Fruit fly (Drosophila melanogaster) S2 (cell line): Measurements from ENCODE around the gene CG43061.
"Not testable (repeated sequence)": the region's sequence is repeated elsewhere in the genome, so short reads cannot be mapped to it uniquely, and the experiment has no call there.

ENCODE experiments used
- CG8478 ChIP-seq: fragments of >200 bp; optimal IDR thresholded peaks from 2 replicates; lab custom pipeline; 2018
- CTCF ChIP-seq, 2 experiments: fragments of >200 bp; optimal IDR thresholded peaks; 2 replicates each; lab custom pipeline; 2018

Gene CG43061

dm6 chr3R:8040843-8041242, 8.6 kb upstream of the CG43061 start, which contains the start of gene CG43060:
CG43060 (plus strand) TSS chr3R:8041224.
- no peak for TF ChIP-seq CG8478 (lab: Kevin White, UChicago)
- TF ChIP-seq CTCF (optimal IDR thresholded peaks at IDR 0.05; lab: Kevin White, UChicago) = no peak

DNA sequence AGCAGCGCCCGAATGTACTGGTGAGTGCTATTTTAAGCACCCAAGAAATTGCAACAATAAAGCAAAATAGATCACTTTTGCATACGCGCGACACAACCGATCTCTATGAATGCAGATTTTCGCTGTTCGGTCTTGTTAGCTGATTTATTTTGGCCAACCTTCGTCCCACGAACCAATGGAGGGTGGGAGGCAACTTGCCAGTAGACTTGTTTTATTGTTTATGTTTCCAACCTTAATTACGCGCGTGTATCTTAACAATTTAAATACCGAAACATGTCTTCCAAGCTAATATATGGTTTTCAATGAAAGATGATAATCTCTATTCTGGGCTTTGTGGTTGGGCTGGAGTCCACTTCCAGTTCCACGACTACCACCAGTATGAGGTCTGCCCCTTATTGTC, 606 bp upstream of the CG43061 start, which contains the start of gene CG43618:
TSS of gene CG43618 (plus strand) at position 301 of the 400 bp plus-strand sequence.
- TF ChIP-seq CG8478 (lab: Kevin White, UChicago); CTCF (optimal IDR thresholded peaks at IDR 0.05; lab: Kevin White, UChicago): not testable (repeated sequence)

DNA sequence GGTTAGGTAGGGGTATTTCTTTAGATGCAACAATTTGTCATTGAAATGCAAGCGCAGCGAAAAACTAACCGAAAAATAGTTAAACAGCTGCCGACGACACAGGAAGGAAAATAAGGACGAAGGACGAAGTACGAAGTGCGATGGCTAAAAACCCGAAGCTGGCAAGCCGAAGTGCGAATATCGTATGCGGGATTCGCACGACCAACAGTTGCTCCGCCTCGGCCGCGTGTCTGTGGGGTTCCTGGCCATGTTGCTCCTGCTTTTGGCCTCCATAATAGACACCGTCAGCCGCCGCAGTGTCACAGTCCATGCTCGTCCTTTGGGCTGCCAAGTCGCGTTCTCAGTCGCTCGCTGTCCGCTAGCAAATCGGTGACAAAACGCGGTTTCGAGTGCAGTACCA, 9.5 kb downstream of the CG43061 start, which contains the start of gene mAChR-B:
TSS of gene mAChR-B (plus strand) at position 301 of the 400 bp plus-strand sequence.
- TF ChIP-seq CG8478 (lab: Kevin White, UChicago) (no peak), CTCF (optimal IDR thresholded peaks at IDR 0.05; lab: Kevin White, UChicago) (no peak)

dm6 chr3R:8072635-8073034, 23.2 kb downstream of the CG43061 start:
- TF ChIP-seq CG8478 (lab: Kevin White, UChicago) (no peak), CTCF (optimal IDR thresholded peaks at IDR 0.05; lab: Kevin White, UChicago) (no peak)

- no peak for TF ChIP-seq CTCF (optimal IDR thresholded peaks at IDR 0.05; lab: Kevin White, UChicago)
- no peak for TF ChIP-seq CG8478 (lab: Kevin White, UChicago)
Observed at dm6 chr3R:8086952-8087351, 37.5 kb downstream of the CG43061 start, which contains the start of gene CG7910. CG7910 (plus strand) TSS chr3R:8087252.

DNA sequence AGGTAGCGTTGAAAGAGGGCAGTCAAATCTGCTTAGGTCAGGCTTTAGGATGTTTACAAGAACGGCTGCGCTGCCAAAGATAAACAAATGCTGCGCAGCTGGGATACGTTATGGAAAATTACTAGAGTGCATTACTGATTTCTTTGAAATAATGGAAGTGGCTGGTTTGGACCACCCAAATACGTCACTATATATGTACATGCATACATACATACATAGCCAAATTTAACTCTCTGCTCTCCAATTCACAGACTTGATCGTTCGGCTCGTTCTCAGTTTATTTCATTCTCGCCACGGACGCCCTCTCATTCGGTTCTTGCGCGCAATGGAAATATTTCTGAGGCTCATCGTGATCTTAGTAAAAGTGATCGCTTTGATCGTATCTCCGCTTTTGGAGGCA, 44.4 kb downstream of the CG43061 start, which contains the start of gene CG7900:
TSS of gene CG7900 (plus strand) at position 301 of the 400 bp plus-strand sequence.
- TF ChIP-seq CTCF (optimal IDR thresholded peaks at IDR 0.05; lab: Kevin White, UChicago); CG8478 (lab: Kevin White, UChicago): not testable (repeated sequence)
